Worm (Caenorhabditis elegans) whole organism, L4 larva: ENCODE measurements around the gene T24B8.4.

Experiments
- F44E2.7 ChIP-seq: fragments of 200-800 bp; sonication (Bioruptor generic); IDR thresholded peaks from 2 replicates; pipeline ENCODE4 v2.1.2; 2022; ENCODE audit warnings: missing genetic modification characterization, missing compliant biosample characterization
- R02D3.7 ChIP-seq: fragments of 150-350 bp; sonication (generic microtip); optimal IDR thresholded peaks from 3 replicates; lab custom pipeline; 2014; ENCODE audit warnings: missing biosample characterization, missing genetic modification characterization
- Y75B8A.6 ChIP-seq: fragments of 200-800 bp; sonication (Bioruptor generic); IDR thresholded peaks from 2 replicates; pipeline ENCODE4 v1.3.6; 2022; ENCODE audit warnings: missing genetic modification reagents, missing genetic modification characterization, missing compliant biosample characterization
- ZK337.2 ChIP-seq: fragments of 200-800 bp; sonication (Bioruptor generic); IDR thresholded peaks from 2 replicates; pipeline ENCODE4 v1.3.6; 2022; ENCODE audit warnings: missing genetic modification reagents, missing genetic modification characterization, missing compliant biosample characterization
- aha-1 ChIP-seq: fragments of 150-350 bp; peaks from one replicate; lab custom pipeline; 2014; ENCODE audit warnings: missing biosample characterization, missing genetic modification characterization
- attf-4 ChIP-seq: sonication (generic microtip); optimal IDR thresholded peaks from 3 replicates; lab custom pipeline; 2017; ENCODE audit warnings: missing biosample characterization, missing genetic modification characterization
- ceh-20 ChIP-seq: fragments of 200-800 bp; sonication (Bioruptor generic); IDR thresholded peaks from 2 replicates; pipeline ENCODE4 v1.3.6; 2022; ENCODE audit warnings: missing genetic modification reagents, missing genetic modification characterization, missing compliant biosample characterization
- ceh-82 ChIP-seq: sonication (generic microtip); optimal IDR thresholded peaks from 2 replicates; lab custom pipeline; 2017; ENCODE audit warnings: missing biosample characterization, missing genetic modification characterization
- ces-1 ChIP-seq: fragments of 150-350 bp; sonication (generic microtip); optimal IDR thresholded peaks from 4 replicates; lab custom pipeline; 2014; ENCODE audit warnings: missing biosample characterization, missing genetic modification reagents, missing genetic modification characterization
- ctbp-1 ChIP-seq: fragments of 200-800 bp; sonication (Bioruptor generic); IDR thresholded peaks from 2 replicates; pipeline ENCODE4 v1.3.6; 2022; ENCODE audit warnings: missing genetic modification reagents, missing genetic modification characterization, missing compliant biosample characterization
- daf-12 ChIP-seq: fragments of 150-350 bp; optimal IDR thresholded peaks from 2 replicates; lab custom pipeline; 2014; ENCODE audit warnings: missing biosample characterization, missing genetic modification reagents, missing genetic modification characterization
- daf-19 ChIP-seq: fragments of 200-800 bp; sonication (Bioruptor generic); conservative IDR thresholded peaks from 2 replicates; pipeline ENCODE4 v1.3.6; 2022; ENCODE audit warnings: missing genetic modification characterization, missing compliant biosample characterization
- daf-8 ChIP-seq: fragments of 200-800 bp; sonication (Bioruptor generic); IDR thresholded peaks from 2 replicates; pipeline ENCODE4 v1.3.6; 2022; ENCODE audit warnings: missing genetic modification characterization, missing compliant biosample characterization
- duxl-1 ChIP-seq: sonication (generic microtip); optimal IDR thresholded peaks from 2 replicates; lab custom pipeline; 2016; ENCODE audit warnings: mild to moderate bottlenecking, missing genetic modification characterization, moderate library complexity, missing compliant biosample characterization; ENCODE audit not compliant: poor library complexity
- dve-1 ChIP-seq: sonication (generic microtip); optimal IDR thresholded peaks from 2 replicates; lab custom pipeline; 2017; ENCODE audit warnings: antibody characterized with exemption, mild to moderate bottlenecking, missing genetic modification characterization, missing compliant biosample characterization; ENCODE audit not compliant: insufficient read depth
- egl-27 ChIP-seq: sonication (generic microtip); optimal IDR thresholded peaks from 3 replicates; lab custom pipeline; 2017; ENCODE audit warnings: missing biosample characterization, missing genetic modification reagents, missing genetic modification characterization
- egl-43 ChIP-seq: fragments of 200-800 bp; sonication (Bioruptor generic); IDR thresholded peaks from 2 replicates; pipeline ENCODE4 v1.3.6; 2022; ENCODE audit warnings: missing genetic modification reagents, missing genetic modification characterization, missing compliant biosample characterization
- fos-1 ChIP-seq: fragments of 150-350 bp; optimal IDR thresholded peaks from 2 replicates; lab custom pipeline; 2014; ENCODE audit warnings: missing biosample characterization, missing genetic modification characterization
- gei-8 ChIP-seq: fragments of 200-800 bp; sonication (Bioruptor generic); optimal IDR thresholded peaks from 2 replicates; lab custom pipeline; 2018; ENCODE audit warnings: mild to moderate bottlenecking, missing genetic modification characterization, missing compliant biosample characterization
- hlh-11 ChIP-seq: fragments of 200-800 bp; sonication (Bioruptor generic); optimal IDR thresholded peaks from 2 replicates; lab custom pipeline; 2018; ENCODE audit warnings: mild to moderate bottlenecking, missing genetic modification characterization, missing compliant biosample characterization
- hlh-30 ChIP-seq: sonication (generic microtip); optimal IDR thresholded peaks from 2 replicates; lab custom pipeline; 2017; ENCODE audit warnings: antibody characterized with exemption, mild to moderate bottlenecking, missing genetic modification characterization, missing compliant biosample characterization; ENCODE audit not compliant: insufficient read depth
- lin-1 ChIP-seq: fragments of 200-800 bp; sonication (Bioruptor generic); IDR thresholded peaks from 2 replicates; pipeline ENCODE4 v1.3.6; 2022; ENCODE audit warnings: missing genetic modification reagents, missing genetic modification characterization, missing compliant biosample characterization
- lin-29 ChIP-seq: fragments of 200-800 bp; sonication (Bioruptor generic); IDR thresholded peaks from 2 replicates; pipeline ENCODE4 v1.3.6; 2022; ENCODE audit warnings: missing genetic modification reagents, missing genetic modification characterization, missing compliant biosample characterization
- lin-38 ChIP-seq: fragments of 200-800 bp; sonication (Bioruptor generic); IDR thresholded peaks from 2 replicates; pipeline ENCODE4 v1.3.6; 2022; ENCODE audit warnings: missing genetic modification reagents, missing genetic modification characterization, missing compliant biosample characterization
- lin-39 ChIP-seq: fragments of 150-350 bp; optimal IDR thresholded peaks from 2 replicates; lab custom pipeline; 2014; ENCODE audit warnings: missing biosample characterization, missing genetic modification reagents, missing genetic modification characterization
- lsy-2 ChIP-seq, 2 experiments: fragments of 150-350 bp in 1 of 2; sonication (generic microtip) in 1 of 2; optimal IDR thresholded peaks; 2 replicates each; lab custom pipeline; 2014 to 2017; ENCODE audit warnings: missing biosample characterization in 2 of 2, missing genetic modification characterization in 2 of 2
- mdt-29 ChIP-seq: fragments of 200-800 bp; sonication (Bioruptor generic); IDR thresholded peaks from 2 replicates; pipeline ENCODE4 v1.3.6; 2022; ENCODE audit warnings: missing genetic modification reagents, missing genetic modification characterization, missing compliant biosample characterization
- mep-1 ChIP-seq: fragments of 150-350 bp; sonication (generic microtip); optimal IDR thresholded peaks from 3 replicates; lab custom pipeline; 2014; ENCODE audit warnings: missing biosample characterization, missing genetic modification characterization
- nhr-11 ChIP-seq: fragments of 150-350 bp; optimal IDR thresholded peaks from 2 replicates; lab custom pipeline; 2014; ENCODE audit warnings: missing biosample characterization, missing genetic modification characterization
- nhr-41 ChIP-seq: fragments of 200-800 bp; sonication (Bioruptor generic); IDR thresholded peaks from 2 replicates; pipeline ENCODE4 v1.3.6; 2022; ENCODE audit warnings: missing genetic modification reagents, missing genetic modification characterization, missing compliant biosample characterization
- nhr-42 ChIP-seq: fragments of 200-800 bp; sonication (Bioruptor generic); IDR thresholded peaks from 2 replicates; pipeline ENCODE4 v1.3.6; 2022; ENCODE audit warnings: missing genetic modification characterization, missing compliant biosample characterization
- nhr-48 ChIP-seq: sonication (generic microtip); optimal IDR thresholded peaks from 2 replicates; lab custom pipeline; 2016; ENCODE audit warnings: mild to moderate bottlenecking, missing genetic modification characterization, missing compliant biosample characterization
- nhr-77 ChIP-seq: fragments of 150-350 bp; optimal IDR thresholded peaks from 2 replicates; lab custom pipeline; 2014; ENCODE audit warnings: missing biosample characterization, missing genetic modification characterization
- php-3 ChIP-seq: fragments of 200-800 bp; sonication (Bioruptor generic); IDR thresholded peaks from 2 replicates; pipeline ENCODE4 v1.3.6; 2022; ENCODE audit warnings: missing genetic modification reagents, missing genetic modification characterization, missing compliant biosample characterization
- rbr-2 ChIP-seq: sonication (generic microtip); optimal IDR thresholded peaks from 2 replicates; lab custom pipeline; 2016; ENCODE audit warnings: missing genotype, missing genetic modification characterization, missing compliant biosample characterization
- sdz-12 ChIP-seq: fragments of 200-800 bp; sonication (Bioruptor generic); optimal IDR thresholded peaks from 2 replicates; lab custom pipeline; 2018; ENCODE audit warnings: mild to moderate bottlenecking, missing genetic modification characterization, missing compliant biosample characterization
- skn-1 ChIP-seq: fragments of 150-350 bp; optimal IDR thresholded peaks from 2 replicates; lab custom pipeline; 2014; ENCODE audit warnings: missing biosample characterization, missing genetic modification characterization
- snpc-1.2 ChIP-seq: fragments of 200-800 bp; sonication (Bioruptor generic); IDR thresholded peaks from 2 replicates; pipeline ENCODE4 v1.3.6; 2022; ENCODE audit warnings: missing genetic modification reagents, missing genetic modification characterization, missing compliant biosample characterization
- snpc-4 ChIP-seq: fragments of 150-350 bp; optimal IDR thresholded peaks from 2 replicates; lab custom pipeline; 2014; ENCODE audit warnings: missing biosample characterization, missing genetic modification characterization
- tag-97 ChIP-seq: fragments of 200-800 bp; sonication (Bioruptor generic); IDR thresholded peaks from 2 replicates; pipeline ENCODE4 v1.3.6; 2022; ENCODE audit warnings: missing genetic modification characterization, missing compliant biosample characterization
- tra-1 ChIP-seq: fragments of 200-800 bp; sonication (Bioruptor generic); IDR thresholded peaks from 2 replicates; pipeline ENCODE4 v1.3.6; 2022; ENCODE audit warnings: missing genetic modification reagents, missing genetic modification characterization, missing compliant biosample characterization
- unc-62 ChIP-seq, 3 experiments: fragments of 150-350 bp in 1 of 3; sonication (generic microtip); optimal IDR thresholded peaks in 2 of 3; peaks in 1 of 3; 1 replicate in 1 of 3; 2 replicates in 2 of 3; lab custom pipeline; 2014 to 2017; ENCODE audit warnings: missing biosample characterization in 3 of 3, missing genetic modification characterization in 3 of 3, missing genetic modification reagents in 3 of 3, missing genotype in 1 of 3
- zag-1 ChIP-seq: fragments of 150-350 bp; optimal IDR thresholded peaks from 2 replicates; lab custom pipeline; 2014; ENCODE audit warnings: missing biosample characterization, missing genetic modification characterization
- zfp-2 ChIP-seq: sonication (generic microtip); optimal IDR thresholded peaks from 2 replicates; lab custom pipeline; 2016; ENCODE audit warnings: mild to moderate bottlenecking, missing genetic modification characterization, missing compliant biosample characterization
- zip-11 ChIP-seq: fragments of 200-800 bp; sonication (Bioruptor generic); IDR thresholded peaks from 2 replicates; pipeline ENCODE4 v1.3.6; 2022; ENCODE audit warnings: missing genetic modification characterization, missing compliant biosample characterization

T24B8.4 gene

ce11 chrII:9116404-9116803 lies 45.8 kb upstream of the T24B8.4 start (continued):
- TF ChIP-seq gei-8 (GFP tag; lab: Kevin White, UChicago) (no peak), skn-1 (no peak), hlh-11 (tag; lab: Kevin White, UChicago) (peak; percentile 40), lin-38 (no peak), snpc-1.2 (GFP tag; lab: Robert Waterston, UW) (no peak), egl-43 (GFP tag; lab: Robert Waterston, UW) (no peak), nhr-77 (tag; lab: Kevin White, UChicago) (peak; percentile 22), duxl-1 (tag; lab: Kevin White, UChicago) (no peak), ceh-20 (GFP tag; lab: Robert Waterston, UW) (no peak)
- TF ChIP-seq, all 104 proteins: peak for 14

- no peak for TF ChIP-seq R02D3.7 (tag; lab: Kevin White, UChicago)
- peak; percentile 54 for TF ChIP-seq nhr-11 (tag; lab: Kevin White, UChicago)
- TF ChIP-seq lsy-2 (tag; optimal IDR thresholded peaks at IDR 0.05; lab: Kevin White, UChicago), result peak in 1 of 2 experiments; percentile 46
Observed at ce11 chrII:9115644-9116043, 45.0 kb upstream of the T24B8.4 start.

- TF ChIP-seq ZK337.2 (no peak), aha-1 (tag; lab: Kevin White, UChicago) (peak; percentile 68), unc-62 (GFP tag; optimal IDR thresholded peaks at IDR 0.05 in 1 of 2; lab: Kevin White, UChicago) (peak in 1 of 2 experiments; percentile 86), unc-62 (tag; optimal IDR thresholded peaks at IDR 0.05; lab: Kevin White, UChicago) (no peak), lin-39 (tag; lab: Kevin White, UChicago) (no peak)
Observed at ce11 chrII:9114972-9115371, 44.3 kb upstream of the T24B8.4 start.

- no peak for TF ChIP-seq ces-1
- TF ChIP-seq zag-1 (tag; lab: Kevin White, UChicago), result no peak
- no peak for TF ChIP-seq sdz-12 (GFP tag; lab: Kevin White, UChicago)
- TF ChIP-seq dve-1 (tag; lab: Kevin White, UChicago), result peak; percentile 64
- TF ChIP-seq snpc-4 (tag; lab: Kevin White, UChicago), result no peak
- no peak for TF ChIP-seq daf-19 (GFP tag; lab: Robert Waterston, UW)
- peak; percentile 44 for TF ChIP-seq nhr-77 (tag; lab: Kevin White, UChicago)
- TF ChIP-seq mdt-29 (GFP tag; lab: Robert Waterston, UW), result no peak
- TF ChIP-seq daf-8 (GFP tag; lab: Robert Waterston, UW), result no peak
- TF ChIP-seq fos-1, result no peak
- TF ChIP-seq lin-38, result peak; percentile 35; the same call in 1 of the 2 replicates
- TF ChIP-seq ceh-82 (tag; lab: Kevin White, UChicago), result no peak
- no peak for TF ChIP-seq daf-12 (tag; lab: Kevin White, UChicago)
- no peak for TF ChIP-seq lin-1 (GFP tag; lab: Robert Waterston, UW)
- no peak for TF ChIP-seq Y75B8A.6
- TF ChIP-seq F44E2.7 (GFP tag; lab: Robert Waterston, UW), result no peak
- TF ChIP-seq egl-27, result no peak
- 0 out of 2 replicates have a peak, but pooled peaks have one; percentile 54 for TF ChIP-seq nhr-41 (GFP tag; lab: Robert Waterston, UW)
- no peak for TF ChIP-seq tag-97 (GFP tag; lab: Robert Waterston, UW)
- TF ChIP-seq php-3 (GFP tag; lab: Robert Waterston, UW), result no peak
- TF ChIP-seq zip-11 (GFP tag; lab: Robert Waterston, UW), result no peak
- TF ChIP-seq tra-1 (GFP tag; lab: Robert Waterston, UW), result peak; percentile 70; the same call in 1 of the 2 replicates
- peak in 1 of 2 experiments; percentile 27 for TF ChIP-seq unc-62 (GFP tag; optimal IDR thresholded peaks at IDR 0.05 in 1 of 2; lab: Kevin White, UChicago)
- no peak for TF ChIP-seq unc-62 (tag; optimal IDR thresholded peaks at IDR 0.05; lab: Kevin White, UChicago)
- peak; percentile 59; the same call in 1 of the 2 replicates for TF ChIP-seq lin-29 (GFP tag; lab: Robert Waterston, UW)
- TF ChIP-seq nhr-48 (tag; lab: Kevin White, UChicago), result peak; percentile 73
- TF ChIP-seq nhr-42 (GFP tag; lab: Robert Waterston, UW), result no peak
- TF ChIP-seq ctbp-1 (GFP tag; lab: Robert Waterston, UW), result no peak
- peak; percentile 52 for TF ChIP-seq mep-1 (tag; lab: Kevin White, UChicago)
- no peak for TF ChIP-seq aha-1 (tag; lab: Kevin White, UChicago)
- peak; percentile 78 for TF ChIP-seq hlh-30
- no peak for TF ChIP-seq zfp-2 (tag; lab: Kevin White, UChicago)
- TF ChIP-seq attf-4 (tag; lab: Kevin White, UChicago), result no peak
- no peak for TF ChIP-seq rbr-2 (tag; lab: Kevin White, UChicago)
- TF ChIP-seq gei-8 (GFP tag; lab: Kevin White, UChicago), result no peak
Observed at ce11 chrII:9113759-9114158, 43.1 kb upstream of the T24B8.4 start.
